Worm (Caenorhabditis elegans): ENCODE measurements around the gene Y39B6A.13.

- TF ChIP-seq unc-55 (GFP tag; optimal IDR thresholded peaks at IDR 0.05) (no peak), pqm-1 (tag; optimal IDR thresholded peaks at IDR 0.05) (no peak), nhr-11 (tag; optimal IDR thresholded peaks at IDR 0.05) (no peak), fkh-10 (GFP tag; optimal IDR thresholded peaks at IDR 0.05) (no peak), dmd-4 (tag; optimal IDR thresholded peaks at IDR 0.05; ENCODE audit: borderline replicate concordance) (no peak), pros-1 (tag; optimal IDR thresholded peaks at IDR 0.05) (no peak)
Measured at ce11 chrV:19073169-19073568, 46.1 kb downstream of the Y39B6A.13 start.
